Worm (Caenorhabditis elegans) whole organism, L4 larva: ENCODE data around the gene T09F5.2.

Experiments
- D1046.2 ChIP-seq: fragments of 200-800 bp; sonication (Bioruptor generic); IDR thresholded peaks from 2 replicates; pipeline ENCODE4 v1.3.6; 2022; ENCODE audit warnings: missing genetic modification characterization, missing compliant biosample characterization
- F10B5.3 ChIP-seq: sonication (generic microtip); optimal IDR thresholded peaks from 2 replicates; lab custom pipeline; 2016; ENCODE audit warnings: mild to moderate bottlenecking, missing genetic modification characterization, missing compliant biosample characterization
- F26F4.8 ChIP-seq: fragments of 200-800 bp; sonication (Bioruptor generic); conservative IDR thresholded peaks from 2 replicates; pipeline ENCODE4 v1.3.6; 2022; ENCODE audit warnings: missing genetic modification characterization, missing compliant biosample characterization
- F37D6.2 ChIP-seq: sonication (generic microtip); optimal IDR thresholded peaks from 2 replicates; lab custom pipeline; 2016; ENCODE audit warnings: mild to moderate bottlenecking, missing genetic modification characterization, missing compliant biosample characterization
- F44E2.7 ChIP-seq: fragments of 200-800 bp; sonication (Bioruptor generic); IDR thresholded peaks from 2 replicates; pipeline ENCODE4 v2.1.2; 2022; ENCODE audit warnings: missing genetic modification characterization, missing compliant biosample characterization
- T20F7.1 ChIP-seq: fragments of 200-800 bp; sonication (Bioruptor generic); optimal IDR thresholded peaks from 2 replicates; lab custom pipeline; 2018; ENCODE audit warnings: mild to moderate bottlenecking, missing genetic modification characterization, missing compliant biosample characterization
- T26A8.4 ChIP-seq: fragments of 200-800 bp; sonication (Bioruptor generic); IDR thresholded peaks from 2 replicates; pipeline ENCODE4 v1.3.6; 2022; ENCODE audit warnings: missing genetic modification characterization, missing compliant biosample characterization
- Y105C5A.15 ChIP-seq: fragments of 200-800 bp; sonication (Bioruptor generic); IDR thresholded peaks from 2 replicates; pipeline ENCODE4 v1.3.6; 2022; ENCODE audit warnings: missing genetic modification characterization, missing compliant biosample characterization
- aha-1 ChIP-seq: fragments of 150-350 bp; peaks from one replicate; lab custom pipeline; 2014; ENCODE audit warnings: missing biosample characterization, missing genetic modification characterization
- ama-1 ChIP-seq: fragments of 150-350 bp; optimal IDR thresholded peaks from 2 replicates; lab custom pipeline; 2014; ENCODE audit warnings: inconsistent platforms, mixed read lengths
- ceh-62 ChIP-seq: sonication (generic microtip); optimal IDR thresholded peaks from 2 replicates; lab custom pipeline; 2017; ENCODE audit warnings: missing biosample characterization, missing genetic modification characterization
- daf-12 ChIP-seq: fragments of 150-350 bp; optimal IDR thresholded peaks from 2 replicates; lab custom pipeline; 2014; ENCODE audit warnings: missing biosample characterization, missing genetic modification reagents, missing genetic modification characterization
- daf-16 ChIP-seq, 3 experiments: sonication (generic microtip); optimal IDR thresholded peaks; 2 replicates each; lab custom pipeline; 2016 to 2017; ENCODE audit warnings: missing genetic modification characterization in 3 of 3, missing genetic modification reagents in 3 of 3, mild to moderate bottlenecking in 2 of 3, missing compliant biosample characterization in 2 of 3, missing biosample characterization in 1 of 3, moderate library complexity in 1 of 3
- dmd-6 ChIP-seq: fragments of 200-800 bp; sonication (Bioruptor generic); IDR thresholded peaks from 2 replicates; pipeline ENCODE4 v1.3.6; 2022; ENCODE audit warnings: missing genetic modification reagents, missing genetic modification characterization, missing compliant biosample characterization
- dmd-8 ChIP-seq: fragments of 200-800 bp; sonication (Bioruptor generic); IDR thresholded peaks from 2 replicates; pipeline ENCODE4 v1.3.6; 2022; ENCODE audit warnings: missing genetic modification characterization, missing compliant biosample characterization
- dmd-9 ChIP-seq: fragments of 200-800 bp; sonication (Bioruptor generic); IDR thresholded peaks from 2 replicates; pipeline ENCODE4 v1.3.6; 2022; ENCODE audit warnings: missing genetic modification reagents, missing genetic modification characterization, missing compliant biosample characterization
- dve-1 ChIP-seq: sonication (generic microtip); optimal IDR thresholded peaks from 2 replicates; lab custom pipeline; 2017; ENCODE audit warnings: antibody characterized with exemption, mild to moderate bottlenecking, missing genetic modification characterization, missing compliant biosample characterization; ENCODE audit not compliant: insufficient read depth
- egl-43 ChIP-seq: fragments of 200-800 bp; sonication (Bioruptor generic); IDR thresholded peaks from 2 replicates; pipeline ENCODE4 v1.3.6; 2022; ENCODE audit warnings: missing genetic modification reagents, missing genetic modification characterization, missing compliant biosample characterization
- fkh-10 ChIP-seq: fragments of 150-350 bp; optimal IDR thresholded peaks from 2 replicates; lab custom pipeline; 2014; ENCODE audit warnings: missing biosample characterization, missing genetic modification reagents, missing genetic modification characterization
- hif-1 ChIP-seq, 2 experiments: sonication (generic microtip); optimal IDR thresholded peaks; 2 replicates each; lab custom pipeline; 2016 to 2017; ENCODE audit warnings: missing compliant biosample characterization in 2 of 2, missing genetic modification characterization in 2 of 2, missing genetic modification reagents in 2 of 2, missing genotype in 2 of 2, mild to moderate bottlenecking in 1 of 2
- hlh-11 ChIP-seq: fragments of 200-800 bp; sonication (Bioruptor generic); optimal IDR thresholded peaks from 2 replicates; lab custom pipeline; 2018; ENCODE audit warnings: mild to moderate bottlenecking, missing genetic modification characterization, missing compliant biosample characterization
- lim-7 ChIP-seq: fragments of 200-800 bp; sonication (Bioruptor generic); IDR thresholded peaks from 2 replicates; pipeline ENCODE4 v1.3.6; 2022; ENCODE audit warnings: missing genetic modification characterization, missing compliant biosample characterization
- lin-38 ChIP-seq: fragments of 200-800 bp; sonication (Bioruptor generic); IDR thresholded peaks from 2 replicates; pipeline ENCODE4 v1.3.6; 2022; ENCODE audit warnings: missing genetic modification reagents, missing genetic modification characterization, missing compliant biosample characterization
- lir-3 ChIP-seq: sonication (generic microtip); optimal IDR thresholded peaks from 2 replicates; lab custom pipeline; 2016; ENCODE audit warnings: mild to moderate bottlenecking, missing genetic modification characterization, missing compliant biosample characterization
- lsy-2 ChIP-seq, 2 experiments: fragments of 150-350 bp in 1 of 2; sonication (generic microtip) in 1 of 2; optimal IDR thresholded peaks; 2 replicates each; lab custom pipeline; 2014 to 2017; ENCODE audit warnings: missing biosample characterization in 2 of 2, missing genetic modification characterization in 2 of 2
- mdt-29 ChIP-seq: fragments of 200-800 bp; sonication (Bioruptor generic); IDR thresholded peaks from 2 replicates; pipeline ENCODE4 v1.3.6; 2022; ENCODE audit warnings: missing genetic modification reagents, missing genetic modification characterization, missing compliant biosample characterization
- mxl-3 ChIP-seq: fragments of 200-800 bp; sonication (Bioruptor generic); optimal IDR thresholded peaks from 2 replicates; lab custom pipeline; 2018; ENCODE audit warnings: mild to moderate bottlenecking, missing genetic modification characterization, missing compliant biosample characterization
- nhr-102 ChIP-seq: sonication (generic microtip); optimal IDR thresholded peaks from 2 replicates; lab custom pipeline; 2016; ENCODE audit warnings: mild to moderate bottlenecking, missing genetic modification characterization, moderate library complexity, missing compliant biosample characterization
- nhr-111 ChIP-seq: fragments of 200-800 bp; sonication (Bioruptor generic); optimal IDR thresholded peaks from 2 replicates; lab custom pipeline; 2018; ENCODE audit warnings: mild to moderate bottlenecking, missing genetic modification characterization, missing compliant biosample characterization
- nhr-237 ChIP-seq: sonication (generic microtip); optimal IDR thresholded peaks from 2 replicates; lab custom pipeline; 2017; ENCODE audit warnings: missing biosample characterization, missing genetic modification characterization
- nhr-25 ChIP-seq: sonication (generic microtip); optimal IDR thresholded peaks from 2 replicates; lab custom pipeline; 2017; ENCODE audit warnings: missing genetic modification characterization, mild to moderate bottlenecking, missing compliant biosample characterization, antibody characterized with exemption, moderate library complexity, borderline replicate concordance; ENCODE audit not compliant: insufficient read depth
- nhr-28 ChIP-seq: fragments of 150-350 bp; optimal IDR thresholded peaks from 2 replicates; lab custom pipeline; 2014; ENCODE audit warnings: missing biosample characterization, missing genetic modification characterization
- nhr-48 ChIP-seq: sonication (generic microtip); optimal IDR thresholded peaks from 2 replicates; lab custom pipeline; 2016; ENCODE audit warnings: mild to moderate bottlenecking, missing genetic modification characterization, missing compliant biosample characterization
- nhr-6 ChIP-seq: fragments of 150-350 bp; optimal IDR thresholded peaks from 2 replicates; lab custom pipeline; 2014; ENCODE audit warnings: missing biosample characterization, missing genetic modification characterization
- nhr-77 ChIP-seq: fragments of 150-350 bp; optimal IDR thresholded peaks from 2 replicates; lab custom pipeline; 2014; ENCODE audit warnings: missing biosample characterization, missing genetic modification characterization
- pha-4 ChIP-seq, 2 experiments: fragments of 150-350 bp in 1 of 2; fragments of 200-800 bp in 1 of 2; sonication (Bioruptor generic) in 1 of 2; IDR thresholded peaks in 1 of 2; optimal IDR thresholded peaks in 1 of 2; 2 replicates each; pipeline versions ENCODE4 v1.3.6 to Lab custom; 2014 to 2022; ENCODE audit warnings: missing genetic modification characterization in 2 of 2, missing genetic modification reagents in 2 of 2, missing biosample characterization in 1 of 2, missing compliant biosample characterization in 1 of 2
- rbr-2 ChIP-seq: sonication (generic microtip); optimal IDR thresholded peaks from 2 replicates; lab custom pipeline; 2016; ENCODE audit warnings: missing genotype, missing genetic modification characterization, missing compliant biosample characterization
- set-16 ChIP-seq: fragments of 200-800 bp; sonication (Bioruptor generic); IDR thresholded peaks from 2 replicates; pipeline ENCODE4 v1.3.6; 2022; ENCODE audit warnings: missing genetic modification reagents, missing genetic modification characterization, missing compliant biosample characterization
- snpc-4 ChIP-seq: fragments of 150-350 bp; optimal IDR thresholded peaks from 2 replicates; lab custom pipeline; 2014; ENCODE audit warnings: missing biosample characterization, missing genetic modification characterization
- tag-97 ChIP-seq: fragments of 200-800 bp; sonication (Bioruptor generic); IDR thresholded peaks from 2 replicates; pipeline ENCODE4 v1.3.6; 2022; ENCODE audit warnings: missing genetic modification characterization, missing compliant biosample characterization
- unc-130 ChIP-seq: sonication (generic microtip); optimal IDR thresholded peaks from 2 replicates; lab custom pipeline; 2016; ENCODE audit warnings: missing genetic modification reagents, missing genetic modification characterization, missing compliant biosample characterization
- unc-62 ChIP-seq, 3 experiments: fragments of 150-350 bp in 1 of 3; sonication (generic microtip); optimal IDR thresholded peaks in 2 of 3; peaks in 1 of 3; 1 replicate in 1 of 3; 2 replicates in 2 of 3; lab custom pipeline; 2014 to 2017; ENCODE audit warnings: missing biosample characterization in 3 of 3, missing genetic modification characterization in 3 of 3, missing genetic modification reagents in 3 of 3, missing genotype in 1 of 3
- zag-1 ChIP-seq: fragments of 150-350 bp; optimal IDR thresholded peaks from 2 replicates; lab custom pipeline; 2014; ENCODE audit warnings: missing biosample characterization, missing genetic modification characterization
- zip-2 ChIP-seq: fragments of 150-350 bp; optimal IDR thresholded peaks from 2 replicates; lab custom pipeline; 2014; ENCODE audit warnings: missing biosample characterization, missing genetic modification characterization
- ztf-7 ChIP-seq: fragments of 150-350 bp; optimal IDR thresholded peaks from 2 replicates; lab custom pipeline; 2014; ENCODE audit warnings: missing biosample characterization, missing genetic modification characterization

The T09F5.2 gene

DNA sequence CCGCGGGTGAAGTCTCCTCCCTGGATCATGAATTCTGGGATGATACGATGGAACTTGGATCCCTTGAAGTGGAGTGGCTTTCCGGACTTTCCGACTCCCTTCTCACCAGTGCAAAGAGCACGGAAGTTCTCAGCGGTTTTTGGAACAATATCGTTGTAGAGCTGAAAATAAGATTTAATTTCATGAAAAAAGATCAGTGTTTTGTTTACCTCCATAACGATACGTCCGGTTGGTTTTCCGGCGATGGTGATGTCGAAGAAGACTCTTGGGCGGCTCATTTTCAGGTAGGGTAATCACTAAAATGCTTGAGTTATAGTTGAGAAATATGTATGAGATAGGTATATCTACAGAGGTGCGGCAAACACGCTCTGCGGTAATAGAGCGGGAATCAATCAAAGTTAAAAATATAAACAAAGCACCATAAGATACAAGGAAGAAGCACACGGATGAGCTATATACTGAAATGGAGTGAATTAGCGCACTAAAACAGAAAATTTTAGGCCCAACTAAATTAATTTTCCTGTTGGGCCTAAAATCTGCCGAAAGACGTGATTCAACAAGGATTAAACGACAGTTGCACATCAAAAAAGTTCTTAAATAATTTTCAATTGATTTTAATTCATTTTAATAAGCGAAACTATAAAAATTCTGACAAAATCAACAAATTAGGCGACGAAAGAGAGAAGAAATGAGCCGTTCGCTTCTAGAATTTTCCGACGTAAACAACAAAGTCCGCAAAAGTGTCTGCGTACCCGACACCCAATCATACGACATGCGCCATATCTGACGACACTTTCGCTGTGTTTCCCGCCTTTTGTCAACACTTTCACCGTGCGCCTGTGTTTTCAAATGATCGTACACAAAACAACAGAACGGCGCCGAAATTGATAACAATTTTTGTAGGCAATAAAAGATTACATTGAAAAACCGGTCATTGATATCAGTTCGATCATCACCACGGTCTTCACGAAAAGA is 36.6 kb downstream of the T09F5.2 start, which contains the start of the genes cyn-7 and bath-36 (continued):
- TF ChIP-seq set-16 (GFP tag; lab: Robert Waterston, UW) (no peak), ceh-62 (no peak), F10B5.3 (tag; lab: Kevin White, UChicago) (no peak), dmd-9 (GFP tag; lab: Robert Waterston, UW) (no peak), snpc-4 (tag; lab: Kevin White, UChicago) (no peak), daf-12 (tag; lab: Kevin White, UChicago) (no peak), F44E2.7 (GFP tag; lab: Robert Waterston, UW) (no peak), mxl-3 (GFP tag; lab: Kevin White, UChicago) (peak; percentile 78), Y105C5A.15 (GFP tag; lab: Robert Waterston, UW) (no peak), egl-43 (GFP tag; lab: Robert Waterston, UW) (no peak), F26F4.8 (no peak), nhr-111 (no peak)

DNA sequence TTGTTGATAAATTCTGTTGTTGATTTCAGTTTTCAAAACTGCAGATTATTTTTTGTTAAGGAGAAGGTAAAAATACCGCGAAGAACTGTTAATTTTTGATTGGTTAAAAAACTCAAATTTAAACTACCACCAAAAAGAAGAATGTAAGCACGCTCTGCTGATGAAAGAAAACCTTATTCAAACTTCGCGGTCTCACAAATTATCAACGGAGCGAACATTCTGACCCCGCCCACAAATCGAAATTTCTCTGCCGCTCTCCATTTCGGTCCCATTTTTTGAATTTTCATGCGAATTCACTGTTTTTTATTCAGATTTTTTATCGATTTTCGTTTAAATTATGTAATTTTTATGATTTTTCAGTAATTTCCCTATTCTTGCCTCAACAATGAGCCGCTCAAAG is 38.8 kb downstream of the T09F5.2 start, which contains the start of gene cyn-3:
cyn-3 (plus strand) TSS at position 361 of the 400 bp plus-strand sequence.
- peak; percentile 45 for TF ChIP-seq F37D6.2 (tag; lab: Kevin White, UChicago)
- TF ChIP-seq daf-12 (tag; lab: Kevin White, UChicago) = no peak
- TF ChIP-seq fkh-10 (GFP tag; lab: Kevin White, UChicago) = peak; percentile 81
- TF ChIP-seq zip-2 (tag; lab: Kevin White, UChicago) = no peak
- 0 out of 2 replicates have a peak, but pooled peaks have one; percentile 20 for TF ChIP-seq mdt-29 (GFP tag; lab: Robert Waterston, UW)
- TF ChIP-seq nhr-48 (tag; lab: Kevin White, UChicago) = peak; percentile 9
- peak; percentile 81 for TF ChIP-seq rbr-2 (tag; lab: Kevin White, UChicago)
- peak; percentile 32 to 94 for TF ChIP-seq lsy-2 (tag; optimal IDR thresholded peaks at IDR 0.05; lab: Kevin White, UChicago)
- TF ChIP-seq lim-7 (GFP tag; lab: Robert Waterston, UW) = no peak
- no peak for TF ChIP-seq nhr-237 (tag; lab: Kevin White, UChicago)
- peak; percentile 59 for TF ChIP-seq nhr-28 (tag; lab: Kevin White, UChicago)
- TF ChIP-seq dmd-9 (GFP tag; lab: Robert Waterston, UW) = peak; percentile 59; the same call in 1 of the 2 replicates
- peak; percentile 2 for TF ChIP-seq ama-1
- TF ChIP-seq hif-1 (tag; optimal IDR thresholded peaks at IDR 0.05; lab: Kevin White, UChicago) = peak in 1 of 2 experiments; percentile 60
- TF ChIP-seq aha-1 (tag; lab: Kevin White, UChicago) = peak; percentile 18
- TF ChIP-seq dve-1 = peak; percentile 92
- peak; percentile 73 for TF ChIP-seq hlh-11 (tag; lab: Kevin White, UChicago)
- TF ChIP-seq ceh-62 = no peak
- no peak for TF ChIP-seq F10B5.3 (tag; lab: Kevin White, UChicago)
- TF ChIP-seq F26F4.8 = no peak
- TF ChIP-seq mxl-3 (GFP tag; lab: Kevin White, UChicago) = no peak
- 0 out of 2 replicates have a peak, but pooled peaks have one; percentile 44 for TF ChIP-seq pha-4 (GFP tag; IDR thresholded peaks at IDR 0.05; lab: Robert Waterston, UW)
- peak; percentile 71 for TF ChIP-seq pha-4 (tag; optimal IDR thresholded peaks at IDR 0.05; lab: Kevin White, UChicago)
- peak; percentile 63 for TF ChIP-seq ztf-7 (tag; lab: Kevin White, UChicago)
- TF ChIP-seq nhr-77 (tag; lab: Kevin White, UChicago) = peak; percentile 82
- no peak for TF ChIP-seq lir-3
- TF ChIP-seq nhr-102 (tag; lab: Kevin White, UChicago) = peak; percentile 41
- TF ChIP-seq nhr-25 (tag; lab: Kevin White, UChicago) = peak; percentile 28
- TF ChIP-seq nhr-6 (tag; lab: Kevin White, UChicago) = peak; percentile 99
- peak in 1 of 2 experiments; percentile 35 for TF ChIP-seq daf-16 (GFP tag; optimal IDR thresholded peaks at IDR 0.05; lab: Kevin White, UChicago)
- TF ChIP-seq daf-16 (tag; optimal IDR thresholded peaks at IDR 0.05; lab: Kevin White, UChicago) = peak; percentile 65
- peak; percentile 68 for TF ChIP-seq T26A8.4 (GFP tag; lab: Robert Waterston, UW)
- peak in 1 of 2 experiments; percentile 85 for TF ChIP-seq unc-62 (GFP tag; optimal IDR thresholded peaks at IDR 0.05 in 1 of 2; lab: Kevin White, UChicago)
- no peak for TF ChIP-seq unc-62 (tag; optimal IDR thresholded peaks at IDR 0.05; lab: Kevin White, UChicago)
- TF ChIP-seq dmd-6 = peak; percentile 66
- peak; percentile 77 for TF ChIP-seq T20F7.1
- TF ChIP-seq lin-38 (GFP tag; lab: Robert Waterston, UW) = peak; percentile 98
- TF ChIP-seq dmd-8 (GFP tag; lab: Robert Waterston, UW) = no peak
- TF ChIP-seq tag-97 = no peak
- peak; percentile 31 for TF ChIP-seq unc-130 (GFP tag; lab: Kevin White, UChicago)
- TF ChIP-seq zag-1 (tag; lab: Kevin White, UChicago) = no peak
- no peak for TF ChIP-seq D1046.2
